Fruit fly (Drosophila melanogaster) whole organism, embryonic: Measurements from ENCODE around the gene Jarid2.

Experiments
- Aef1 ChIP-seq: fragments of 200-800 bp; sonication (Bioruptor generic); IDR thresholded peaks from 3 replicates; pipeline ENCODE4 v1.3.6; 2022; ENCODE audit warnings: missing biosample characterization, missing genetic modification characterization
- Atf-2 ChIP-seq: fragments of 200-800 bp; sonication (Bioruptor generic); optimal IDR thresholded peaks from 2 replicates; lab custom pipeline; 2016; ENCODE audit warnings: missing biosample characterization, missing genetic modification characterization
- BtbVII ChIP-seq: fragments of 200-800 bp; sonication (Bioruptor generic); optimal IDR thresholded peaks from 3 replicates; lab custom pipeline; 2017; ENCODE audit warnings: missing biosample characterization, mild to moderate bottlenecking, missing genetic modification characterization
- C15 ChIP-seq: fragments of 200-800 bp; sonication (Bioruptor generic); IDR thresholded peaks from 3 replicates; pipeline ENCODE4 v1.3.6; 2022; ENCODE audit warnings: missing biosample characterization, missing genetic modification characterization
- CG10274 ChIP-seq: fragments of 200-800 bp; sonication (Bioruptor generic); optimal IDR thresholded peaks from 3 replicates; lab custom pipeline; 2017; ENCODE audit warnings: missing biosample characterization, mild to moderate bottlenecking, missing genetic modification characterization
- CG10321 ChIP-seq: fragments of 200-800 bp; sonication (Bioruptor generic); IDR thresholded peaks from 2 replicates; pipeline ENCODE4 v1.3.6; 2022; ENCODE audit warnings: missing biosample characterization, missing genetic modification characterization
- CG10431 ChIP-seq: fragments of 200-800 bp; sonication (Bioruptor generic); optimal IDR thresholded peaks from 3 replicates; lab custom pipeline; 2018; ENCODE audit warnings: missing biosample characterization, mild to moderate bottlenecking, missing genetic modification characterization
- CG11695 ChIP-seq: fragments of 200-800 bp; sonication (Bioruptor generic); IDR thresholded peaks from 3 replicates; pipeline ENCODE4 v1.3.6; 2022; ENCODE audit warnings: missing biosample characterization, missing genetic modification characterization
- CG13894 ChIP-seq: fragments of 200-800 bp; sonication (Bioruptor generic); optimal IDR thresholded peaks from 3 replicates; lab custom pipeline; 2018; ENCODE audit warnings: missing biosample characterization, mild to moderate bottlenecking, missing genetic modification characterization, moderate library complexity
- CG14965 ChIP-seq: fragments of 200-800 bp; sonication (Bioruptor generic); optimal IDR thresholded peaks from 2 replicates; lab custom pipeline; 2016; ENCODE audit warnings: missing biosample characterization, missing genetic modification characterization, borderline replicate concordance
- CG16813 ChIP-seq: fragments of 200-800 bp; sonication (Bioruptor generic); IDR thresholded peaks from 3 replicates; pipeline ENCODE4 v1.3.6; 2022; ENCODE audit warnings: missing biosample characterization, missing genetic modification characterization; ENCODE audit not compliant: partially characterized antibody
- CG16815 ChIP-seq: fragments of 200-800 bp; sonication (Bioruptor generic); optimal IDR thresholded peaks from 3 replicates; lab custom pipeline; 2017; ENCODE audit warnings: missing biosample characterization, mild to moderate bottlenecking, missing genetic modification characterization
- CG18619 ChIP-seq: fragments of 200-800 bp; sonication (Bioruptor generic); optimal IDR thresholded peaks from 3 replicates; lab custom pipeline; 2017; ENCODE audit warnings: missing biosample characterization, mild to moderate bottlenecking, missing genetic modification characterization
- CG2199 ChIP-seq: fragments of 200-800 bp; sonication (Bioruptor generic); IDR thresholded peaks from 3 replicates; pipeline ENCODE4 v1.3.6; 2022; ENCODE audit warnings: missing biosample characterization, missing genetic modification characterization
- CG3065 ChIP-seq: fragments of 200-800 bp; sonication (Bioruptor generic); optimal IDR thresholded peaks from 2 replicates; lab custom pipeline; 2016; ENCODE audit warnings: missing biosample characterization, missing genetic modification characterization
- CG31365 ChIP-seq: fragments of 200-800 bp; sonication (Bioruptor generic); optimal IDR thresholded peaks from 2 replicates; lab custom pipeline; 2018; ENCODE audit warnings: missing biosample characterization, mild to moderate bottlenecking, missing genetic modification characterization
- CG32767 ChIP-seq: fragments of 200-800 bp; sonication (Bioruptor generic); IDR thresholded peaks from 2 replicates; pipeline ENCODE4 v1.3.6; 2022; ENCODE audit warnings: missing biosample characterization, missing genetic modification characterization
- CG3726 ChIP-seq: fragments of 200-800 bp; sonication (Bioruptor generic); IDR thresholded peaks from 3 replicates; pipeline ENCODE4, ENCODE4 v1.3.6; 2022; ENCODE audit warnings: missing biosample characterization, missing genetic modification characterization
- CG4360 ChIP-seq: fragments of 200-800 bp; sonication (Bioruptor generic); IDR thresholded peaks from 2 replicates; pipeline ENCODE4 v1.3.6; 2022; ENCODE audit warnings: missing biosample characterization, missing genetic modification characterization
- CG4617 ChIP-seq: fragments of 200-800 bp; sonication (Bioruptor generic); optimal IDR thresholded peaks from 3 replicates; lab custom pipeline; 2016; ENCODE audit warnings: missing biosample characterization, missing genetic modification characterization, borderline replicate concordance
- CG7745 ChIP-seq: fragments of 200-800 bp; sonication (Bioruptor generic); optimal IDR thresholded peaks from 2 replicates; lab custom pipeline; 2018; ENCODE audit warnings: missing biosample characterization, mild to moderate bottlenecking, missing genetic modification characterization, moderate library complexity
- CG9727 ChIP-seq: fragments of 200-800 bp; sonication (Bioruptor generic); optimal IDR thresholded peaks from 3 replicates; lab custom pipeline; 2017; ENCODE audit warnings: missing biosample characterization, mild to moderate bottlenecking, missing genetic modification characterization
- CG9817 ChIP-seq: fragments of 200-800 bp; sonication (Bioruptor generic); optimal IDR thresholded peaks from 2 replicates; lab custom pipeline; 2018; ENCODE audit warnings: missing biosample characterization, mild to moderate bottlenecking, missing genetic modification characterization, moderate library complexity
- Dad ChIP-seq: fragments of 200-800 bp; sonication (Bioruptor generic); optimal IDR thresholded peaks from 3 replicates; lab custom pipeline; 2016; ENCODE audit warnings: missing biosample characterization, missing genetic modification characterization
- Dek ChIP-seq: fragments of 200-800 bp; sonication (Bioruptor generic); optimal IDR thresholded peaks from 3 replicates; lab custom pipeline; 2019; ENCODE audit warnings: missing biosample characterization, mild to moderate bottlenecking, missing genetic modification characterization, moderate library complexity
- Hr51 ChIP-seq, 2 experiments: fragments of 200-800 bp; sonication (Bioruptor generic); optimal IDR thresholded peaks; 2 replicates in 1 of 2; 3 replicates in 1 of 2; lab custom pipeline; 2016 to 2018; ENCODE audit warnings: missing biosample characterization in 2 of 2, missing genetic modification characterization in 2 of 2, mild to moderate bottlenecking in 1 of 2, moderate library complexity in 1 of 2
- Hsf ChIP-seq: fragments of 200-800 bp; sonication (Bioruptor generic); optimal IDR thresholded peaks from 3 replicates; lab custom pipeline; 2016; ENCODE audit warnings: missing biosample characterization, missing genetic modification characterization
- Mad ChIP-seq: fragments of 200-800 bp; sonication (Bioruptor generic); optimal IDR thresholded peaks from 2 replicates; lab custom pipeline; 2016; ENCODE audit warnings: missing biosample characterization, missing genetic modification characterization
- Mes4 ChIP-seq: fragments of 200-800 bp; sonication (Bioruptor generic); optimal IDR thresholded peaks from 2 replicates; lab custom pipeline; 2016; ENCODE audit warnings: missing biosample characterization, missing genetic modification characterization
- NFAT ChIP-seq: fragments of 200-800 bp; sonication (Bioruptor generic); IDR thresholded peaks from 2 replicates; pipeline ENCODE4 v1.3.6; 2022; ENCODE audit warnings: missing biosample characterization, missing genetic modification characterization
- NK7.1 ChIP-seq: fragments of 200-800 bp; sonication (Bioruptor generic); optimal IDR thresholded peaks from 3 replicates; lab custom pipeline; 2016; ENCODE audit warnings: missing biosample characterization, missing genetic modification characterization
- Opbp ChIP-seq: fragments of 200-800 bp; sonication (Bioruptor generic); IDR thresholded peaks from 3 replicates; pipeline ENCODE4 v1.3.6; 2022; ENCODE audit warnings: missing biosample characterization, missing genetic modification characterization; ENCODE audit not compliant: partially characterized antibody
- Side ChIP-seq: fragments of 200-800 bp; sonication (Bioruptor generic); optimal IDR thresholded peaks from 2 replicates; lab custom pipeline; 2016; ENCODE audit warnings: missing biosample characterization, missing genetic modification characterization
- Stat92E ChIP-seq, 3 experiments: fragments of >200 bp in 2 of 3; fragments of 200-800 bp in 1 of 3; sonication (Bioruptor generic) in 1 of 3; optimal IDR thresholded peaks; 2 replicates each; lab custom pipeline; 2017 to 2019; ENCODE audit warnings: missing biosample characterization in 3 of 3, missing genetic modification characterization in 3 of 3, mild to moderate bottlenecking in 1 of 3, moderate library complexity in 1 of 3
- bowl ChIP-seq: fragments of 200-800 bp; sonication (Bioruptor generic); IDR thresholded peaks from 2 replicates; pipeline ENCODE4 v1.3.6; 2022; ENCODE audit warnings: missing biosample characterization, missing genetic modification characterization
- dimm ChIP-seq: fragments of 200-800 bp; sonication (Bioruptor generic); IDR thresholded peaks from 2 replicates; pipeline ENCODE4 v1.3.6; 2022; ENCODE audit warnings: missing biosample characterization, missing genetic modification characterization
- exex ChIP-seq: fragments of 200-800 bp; sonication (Bioruptor generic); optimal IDR thresholded peaks from 4 replicates; lab custom pipeline; 2018; ENCODE audit warnings: missing biosample characterization, mild to moderate bottlenecking, missing genetic modification characterization, moderate library complexity
- fd96Cb ChIP-seq: fragments of 200-800 bp; sonication (Bioruptor generic); optimal IDR thresholded peaks from 2 replicates; lab custom pipeline; 2018; ENCODE audit warnings: missing biosample characterization, mild to moderate bottlenecking, missing genetic modification characterization, moderate library complexity
- gcm2 ChIP-seq: fragments of 200-800 bp; sonication (Bioruptor generic); optimal IDR thresholded peaks from 2 replicates; lab custom pipeline; 2016; ENCODE audit warnings: missing biosample characterization, missing genetic modification characterization
- hb ChIP-seq: fragments of 200-800 bp; sonication (Bioruptor generic); IDR thresholded peaks from 3 replicates; pipeline ENCODE4 v1.3.6; 2022; ENCODE audit warnings: missing biosample characterization, missing genetic modification characterization; ENCODE audit not compliant: partially characterized antibody
- knrl ChIP-seq: fragments of 200-800 bp; sonication (Bioruptor generic); IDR thresholded peaks from 3 replicates; pipeline ENCODE4 v1.3.6; 2022; ENCODE audit warnings: missing biosample characterization, missing genetic modification characterization; ENCODE audit not compliant: partially characterized antibody
- lola ChIP-seq, 3 experiments: fragments of >200 bp in 2 of 3; fragments of 200-800 bp in 1 of 3; sonication (Bioruptor generic) in 1 of 3; optimal IDR thresholded peaks; 2 replicates each; lab custom pipeline; 2017 to 2019; ENCODE audit warnings: missing biosample characterization in 3 of 3, missing genetic modification characterization in 3 of 3, mild to moderate bottlenecking in 1 of 3, moderate library complexity in 1 of 3
- nerfin-2 ChIP-seq: fragments of 200-800 bp; sonication (Bioruptor generic); IDR thresholded peaks from 2 replicates; pipeline ENCODE4 v1.3.6; 2022; ENCODE audit warnings: missing biosample characterization, missing genetic modification characterization; ENCODE audit not compliant: partially characterized antibody
- scrt ChIP-seq: fragments of 200-800 bp; sonication (Bioruptor generic); optimal IDR thresholded peaks from 2 replicates; lab custom pipeline; 2018; ENCODE audit warnings: missing biosample characterization, mild to moderate bottlenecking, missing genetic modification characterization, moderate library complexity
- sna ChIP-seq: fragments of 200-800 bp; sonication (Bioruptor generic); IDR thresholded peaks from 2 replicates; pipeline ENCODE4 v1.3.6; 2022; ENCODE audit warnings: missing biosample characterization, missing genetic modification characterization; ENCODE audit not compliant: partially characterized antibody
- toy ChIP-seq: fragments of 200-800 bp; sonication (Bioruptor generic); IDR thresholded peaks from 2 replicates; pipeline ENCODE4 v1.3.6; 2022; ENCODE audit warnings: missing biosample characterization, missing genetic modification characterization
- trh ChIP-seq: fragments of 200-800 bp; sonication (Bioruptor generic); optimal IDR thresholded peaks from 2 replicates; lab custom pipeline; 2016; ENCODE audit warnings: missing biosample characterization, missing genetic modification characterization
- zfh1 ChIP-seq: fragments of 200-800 bp; sonication (Bioruptor generic); IDR thresholded peaks from 3 replicates; pipeline ENCODE4 v1.3.6; 2022; ENCODE audit warnings: missing biosample characterization, missing genetic modification characterization

Gene Jarid2

dm6 chr3L:9461670-9462246 lies 15.1 kb upstream of the Jarid2 start (continued):
- TF ChIP-seq CG3726 (GFP tag; lab: Robert Waterston, UW) (no peak), CG18619 (GFP tag; lab: Kevin White, UChicago) (no peak), sna (no peak), CG7745 (tag; lab: Kevin White, UChicago) (no peak), CG9817 (peak; percentile 3), CG10431 (GFP tag; lab: Kevin White, UChicago) (no peak), CG10274 (GFP tag; lab: Kevin White, UChicago) (peak; percentile 23), Mad (GFP tag; lab: Kevin White, UChicago) (no peak), Hsf (peak; percentile 29), CG13894 (tag; lab: Kevin White, UChicago) (no peak), knrl (no peak), CG32767 (GFP tag; lab: Robert Waterston, UW) (no peak), CG2199 (GFP tag; lab: Robert Waterston, UW) (peak; percentile 73; the same call in 2 of the 3 replicates), CG11695 (peak; percentile 47; the same call in 2 of the 3 replicates), NFAT (GFP tag; lab: Robert Waterston, UW) (peak; percentile 47), CG16813 (GFP tag; lab: Robert Waterston, UW) (no peak), toy (GFP tag; lab: Robert Waterston, UW) (no peak), Atf-2 (GFP tag; lab: Kevin White, UChicago) (no peak), Dek (tag; lab: Kevin White, UChicago) (no peak), trh (GFP tag; lab: Kevin White, UChicago) (no peak), CG9727 (GFP tag; lab: Kevin White, UChicago) (no peak), C15 (GFP tag; lab: Robert Waterston, UW) (no peak), exex (no peak), CG4617 (GFP tag; lab: Kevin White, UChicago) (no peak), lola (GFP tag; optimal IDR thresholded peaks at IDR 0.05; lab: Kevin White, UChicago) (no peak), Stat92E (GFP tag; optimal IDR thresholded peaks at IDR 0.05; lab: Kevin White, UChicago) (no peak), CG4360 (GFP tag; lab: Robert Waterston, UW) (peak; percentile 66), Aef1 (GFP tag; lab: Robert Waterston, UW) (0 out of 3 replicates have a peak, but pooled peaks have one; percentile 9), zfh1 (GFP tag; lab: Robert Waterston, UW) (0 out of 3 replicates have a peak, but pooled peaks have one; percentile 51), CG10321 (no peak), BtbVII (GFP tag; lab: Kevin White, UChicago) (no peak), Mes4 (GFP tag; lab: Kevin White, UChicago) (no peak), scrt (GFP tag; lab: Kevin White, UChicago) (no peak)

dm6 chr3L:9462247-9462769 lies 14.5 kb upstream of the Jarid2 start:
- TF ChIP-seq hb (no peak), Hr51 (GFP tag; optimal IDR thresholded peaks at IDR 0.05; lab: Kevin White, UChicago) (peak; percentile 46 to 93), Dek (tag; lab: Kevin White, UChicago) (peak; percentile 89), CG3065 (GFP tag; lab: Kevin White, UChicago) (peak; percentile 67), Side (GFP tag; lab: Kevin White, UChicago) (peak; percentile 78), CG31365 (tag; lab: Kevin White, UChicago) (peak; percentile 54), CG2199 (GFP tag; lab: Robert Waterston, UW) (peak; percentile 90; the same call in 2 of the 3 replicates), gcm2 (GFP tag; lab: Kevin White, UChicago) (peak; percentile 47), CG16815 (peak; percentile 70), Dad (peak; percentile 77), C15 (GFP tag; lab: Robert Waterston, UW) (no peak), CG14965 (peak; percentile 47), nerfin-2 (GFP tag; lab: Robert Waterston, UW) (no peak), fd96Cb (tag; lab: Kevin White, UChicago) (peak; percentile 90), bowl (GFP tag; lab: Robert Waterston, UW) (no peak), dimm (GFP tag; lab: Robert Waterston, UW) (no peak), Opbp (peak; percentile 53; the same call in 2 of the 3 replicates), NK7.1 (GFP tag; lab: Kevin White, UChicago) (peak; percentile 59), CG11695 (peak; percentile 84)
